Worm (Caenorhabditis elegans) whole organism, L2 larva: ENCODE measurements around the gene mpz-3.
A peak's percentile ranks its signal among the peaks of the same experiment; 100 is the strongest.

ENCODE experiments used
- C34F6.9 ChIP-seq: fragments of 150-350 bp; optimal IDR thresholded peaks from 2 replicates; lab custom pipeline; 2014; ENCODE audit warnings: missing biosample characterization, missing genetic modification characterization
- F13H6.1 ChIP-seq: sonication (generic microtip); optimal IDR thresholded peaks from 2 replicates; lab custom pipeline; 2016; ENCODE audit warnings: missing genetic modification characterization, missing compliant biosample characterization
- R02D3.7 ChIP-seq: fragments of 150-350 bp; optimal IDR thresholded peaks from 2 replicates; lab custom pipeline; 2014; ENCODE audit warnings: missing biosample characterization, missing genetic modification characterization
- Y55F3AM.14 ChIP-seq: fragments of 200-800 bp; sonication (Bioruptor generic); optimal IDR thresholded peaks from 2 replicates; lab custom pipeline; 2018; ENCODE audit warnings: mild to moderate bottlenecking, missing genetic modification characterization, missing compliant biosample characterization
- ZK546.5 ChIP-seq: sonication (generic microtip); optimal IDR thresholded peaks from 2 replicates; lab custom pipeline; 2017; ENCODE audit warnings: missing biosample characterization, missing genetic modification characterization
- alr-1 ChIP-seq: fragments of 150-350 bp; optimal IDR thresholded peaks from 2 replicates; lab custom pipeline; 2014; ENCODE audit warnings: missing biosample characterization, missing genetic modification characterization
- aly-2 ChIP-seq: fragments of 150-350 bp; optimal IDR thresholded peaks from 2 replicates; lab custom pipeline; 2014; ENCODE audit warnings: missing biosample characterization, missing genetic modification characterization
- ama-1 ChIP-seq: fragments of 150-350 bp; optimal IDR thresholded peaks from 2 replicates; lab custom pipeline; 2018; ENCODE audit warnings: inconsistent platforms
- ceh-82 ChIP-seq: fragments of 150-350 bp; optimal IDR thresholded peaks from 2 replicates; lab custom pipeline; 2014; ENCODE audit warnings: missing biosample characterization, missing genetic modification characterization
- crh-2 ChIP-seq: sonication (generic microtip); optimal IDR thresholded peaks from 2 replicates; lab custom pipeline; 2017; ENCODE audit warnings: missing biosample characterization, missing genetic modification characterization
- elt-3 ChIP-seq: sonication (generic microtip); optimal IDR thresholded peaks from 2 replicates; lab custom pipeline; 2017; ENCODE audit warnings: missing biosample characterization, missing genetic modification characterization
- gmeb-1 ChIP-seq: fragments of 150-350 bp; optimal IDR thresholded peaks from 2 replicates; lab custom pipeline; 2014; ENCODE audit warnings: missing biosample characterization, missing genetic modification characterization
- lin-13 ChIP-seq: fragments of 150-350 bp; optimal IDR thresholded peaks from 2 replicates; lab custom pipeline; 2014; ENCODE audit warnings: missing biosample characterization, missing genetic modification reagents, missing genetic modification characterization
- lin-39 ChIP-seq: fragments of 150-350 bp; optimal IDR thresholded peaks from 2 replicates; lab custom pipeline; 2014; ENCODE audit warnings: missing biosample characterization, missing genetic modification reagents, missing genetic modification characterization
- lsy-2 ChIP-seq, 2 experiments: fragments of 150-350 bp in 1 of 2; sonication (generic microtip) in 1 of 2; optimal IDR thresholded peaks; 2 replicates each; lab custom pipeline; 2014 to 2017; ENCODE audit warnings: missing biosample characterization in 2 of 2, missing genetic modification characterization in 2 of 2
- mdl-1 ChIP-seq, 2 experiments: fragments of 150-350 bp in 1 of 2; sonication (generic microtip) in 1 of 2; optimal IDR thresholded peaks; 2 replicates each; lab custom pipeline; 2017; ENCODE audit warnings: missing biosample characterization in 2 of 2, missing genetic modification characterization in 2 of 2
- nhr-11 ChIP-seq: fragments of 150-350 bp; optimal IDR thresholded peaks from 2 replicates; lab custom pipeline; 2014; ENCODE audit warnings: missing biosample characterization, missing genetic modification characterization
- nhr-12 ChIP-seq: fragments of 150-350 bp; optimal IDR thresholded peaks from 2 replicates; lab custom pipeline; 2014; ENCODE audit warnings: missing biosample characterization, missing genetic modification characterization
- nhr-129 ChIP-seq: fragments of 150-350 bp; optimal IDR thresholded peaks from 2 replicates; lab custom pipeline; 2014; ENCODE audit warnings: missing biosample characterization, missing genetic modification characterization
- nhr-23 ChIP-seq: fragments of 150-350 bp; optimal IDR thresholded peaks from 2 replicates; lab custom pipeline; 2014; ENCODE audit warnings: missing biosample characterization, missing genetic modification reagents, missing genetic modification characterization
- nhr-237 ChIP-seq: fragments of 150-350 bp; optimal IDR thresholded peaks from 2 replicates; lab custom pipeline; 2014; ENCODE audit warnings: missing biosample characterization, missing genetic modification characterization
- nhr-6 ChIP-seq: fragments of 150-350 bp; optimal IDR thresholded peaks from 2 replicates; lab custom pipeline; 2014; ENCODE audit warnings: missing biosample characterization, missing genetic modification characterization
- peb-1 ChIP-seq: fragments of 150-350 bp; optimal IDR thresholded peaks from 2 replicates; lab custom pipeline; 2014; ENCODE audit warnings: missing biosample characterization, missing genetic modification characterization
- sma-3 ChIP-seq: sonication (generic microtip); optimal IDR thresholded peaks from 2 replicates; lab custom pipeline; 2016; ENCODE audit warnings: missing genetic modification reagents, missing genetic modification characterization, missing compliant biosample characterization
- sma-9 ChIP-seq, 2 experiments: fragments of 150-350 bp in 1 of 2; sonication (generic microtip) in 1 of 2; optimal IDR thresholded peaks; 2 replicates each; lab custom pipeline; 2014 to 2016; ENCODE audit warnings: missing genetic modification characterization in 2 of 2, mild to moderate bottlenecking in 1 of 2, missing biosample characterization in 1 of 2, missing compliant biosample characterization in 1 of 2, missing genetic modification reagents in 1 of 2, moderate library complexity in 1 of 2
- snpc-4 ChIP-seq: fragments of 150-350 bp; optimal IDR thresholded peaks from 2 replicates; lab custom pipeline; 2014; ENCODE audit warnings: missing biosample characterization, missing genetic modification characterization
- unc-39 ChIP-seq: fragments of 150-350 bp; optimal IDR thresholded peaks from 2 replicates; lab custom pipeline; 2014; ENCODE audit warnings: missing biosample characterization, missing genetic modification characterization
- unc-55 ChIP-seq: fragments of 150-350 bp; sonication (generic microtip); optimal IDR thresholded peaks from 3 replicates; lab custom pipeline; 2014; ENCODE audit warnings: missing biosample characterization, missing genetic modification reagents, missing genetic modification characterization
- unc-62 ChIP-seq: fragments of 150-350 bp; optimal IDR thresholded peaks from 2 replicates; lab custom pipeline; 2014; ENCODE audit warnings: missing biosample characterization, missing genetic modification reagents, missing genetic modification characterization
- zag-1 ChIP-seq: fragments of 150-350 bp; optimal IDR thresholded peaks from 2 replicates; lab custom pipeline; 2014; ENCODE audit warnings: missing biosample characterization, missing genetic modification characterization
- ztf-4 ChIP-seq: fragments of 150-350 bp; optimal IDR thresholded peaks from 2 replicates; lab custom pipeline; 2014; ENCODE audit warnings: missing biosample characterization, missing genetic modification characterization

The mpz-3 gene

DNA sequence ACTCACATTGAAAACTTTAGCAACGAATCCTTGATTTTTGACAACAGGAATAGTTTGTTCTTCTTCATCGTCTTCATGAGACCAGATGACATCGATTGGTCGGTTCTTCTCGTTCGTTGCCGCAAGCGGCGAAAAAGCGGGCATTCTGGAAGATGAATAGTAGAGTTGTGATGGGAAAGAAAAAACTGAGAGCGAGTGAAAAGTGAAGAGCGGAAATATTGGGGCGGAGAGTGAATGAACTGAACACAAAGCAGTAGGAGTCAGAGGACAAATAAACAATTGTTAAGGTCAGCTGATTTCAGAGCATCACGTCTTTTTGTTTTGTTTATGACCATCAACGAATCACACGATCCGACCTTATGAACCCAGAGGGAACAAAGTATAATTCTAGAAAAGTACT, 3.9 kb downstream of the mpz-3 start, which contains the start of gene F18C5.10:
Gene F18C5.10 (minus strand): TSS at position 145 of the 400 bp plus-strand sequence.
- TF ChIP-seq lsy-2 (tag; optimal IDR thresholded peaks at IDR 0.05; lab: Kevin White, UChicago) (peak in 1 of 2 experiments; percentile 9), nhr-129 (peak; percentile 74), nhr-237 (tag; lab: Kevin White, UChicago) (no peak), nhr-23 (tag; lab: Kevin White, UChicago) (no peak), nhr-12 (tag; lab: Kevin White, UChicago) (no peak), ama-1 (peak; percentile 60), unc-62 (GFP tag; lab: Kevin White, UChicago) (no peak)
- TF ChIP-seq, all 48 proteins: peak for 3

DNA sequence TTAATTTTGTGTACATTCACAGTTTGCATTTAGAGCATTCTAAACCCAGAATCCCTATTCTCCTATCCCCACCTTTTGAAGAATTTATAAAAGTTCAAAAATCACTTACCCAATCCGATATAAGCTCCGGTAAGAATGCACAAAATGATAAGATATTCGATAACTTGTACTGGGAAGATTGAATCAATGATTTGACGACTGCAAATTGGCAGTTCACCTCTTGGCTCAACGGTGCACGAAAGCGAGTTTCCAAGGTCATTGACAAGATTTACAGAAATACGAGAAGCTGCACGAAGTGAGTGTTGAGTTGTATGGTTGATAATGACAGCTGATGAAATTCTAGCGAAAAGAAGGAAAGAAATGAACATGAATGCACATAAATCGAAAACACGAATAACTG, 4.9 kb downstream of the mpz-3 start:
- TF ChIP-seq zag-1 (tag; lab: Kevin White, UChicago) (no peak), nhr-129 (peak; percentile 27), snpc-4 (tag; lab: Kevin White, UChicago) (no peak), sma-9 (GFP tag; optimal IDR thresholded peaks at IDR 0.05; lab: Kevin White, UChicago) (no peak), sma-9 (tag; optimal IDR thresholded peaks at IDR 0.05; lab: Kevin White, UChicago) (no peak), ama-1 (peak; percentile 51)

DNA sequence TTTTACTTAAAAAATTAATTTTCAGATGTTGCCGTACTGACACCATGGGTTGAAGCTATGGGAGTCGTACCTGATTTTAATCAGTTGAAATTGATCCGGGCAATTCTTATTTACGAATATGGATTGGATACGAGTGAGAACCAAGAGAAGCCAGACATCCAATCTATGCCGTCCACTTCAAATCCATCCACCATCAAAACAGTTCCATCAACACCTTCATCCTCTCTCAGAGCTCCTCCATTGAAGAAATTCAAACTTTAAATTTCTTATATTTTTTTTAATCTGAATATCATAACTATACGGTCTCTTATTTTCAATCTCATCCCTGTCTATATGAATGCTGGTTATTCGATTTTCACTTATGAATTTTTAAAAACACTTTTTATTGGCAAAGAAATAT, 6.3 kb downstream of the mpz-3 start:
- TF ChIP-seq gmeb-1 (tag; lab: Kevin White, UChicago) (no peak), alr-1 (tag; lab: Kevin White, UChicago) (no peak), unc-39 (tag; lab: Kevin White, UChicago) (no peak), nhr-11 (tag; lab: Kevin White, UChicago) (no peak), ZK546.5 (tag; lab: Kevin White, UChicago) (no peak), unc-55 (GFP tag; lab: Kevin White, UChicago) (no peak), lin-13 (no peak), elt-3 (tag; lab: Kevin White, UChicago) (no peak), peb-1 (tag; lab: Kevin White, UChicago) (no peak), Y55F3AM.14 (no peak), C34F6.9 (tag; lab: Kevin White, UChicago) (no peak)

DNA sequence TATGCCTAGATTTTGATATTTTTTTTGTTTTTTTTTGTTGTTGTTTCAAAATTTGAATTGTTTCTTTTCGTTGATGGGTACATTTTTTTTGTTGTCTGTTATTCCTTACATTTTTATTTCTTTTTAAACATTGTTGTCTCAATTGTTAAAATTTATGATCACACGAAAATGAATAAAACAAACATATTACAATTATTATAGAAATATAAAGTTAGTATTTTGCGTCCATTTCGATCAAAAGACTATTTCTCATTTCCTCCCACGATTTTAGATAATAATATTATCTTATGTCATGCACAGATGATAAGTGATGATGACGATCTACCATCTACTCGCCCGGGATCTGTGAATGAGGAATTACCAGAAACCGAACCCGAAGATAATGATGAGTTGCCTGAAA, 10.5 kb downstream of the mpz-3 start, which contains the start of gene wrn-1:
Gene wrn-1 (plus strand): TSS at position 301 of the 400 bp plus-strand sequence.
- no peak for TF ChIP-seq nhr-6 (tag; lab: Kevin White, UChicago)
- TF ChIP-seq nhr-129 = no peak
- TF ChIP-seq peb-1 (tag; lab: Kevin White, UChicago) = no peak
- no peak for TF ChIP-seq unc-39 (tag; lab: Kevin White, UChicago)
- TF ChIP-seq lsy-2 (tag; optimal IDR thresholded peaks at IDR 0.05; lab: Kevin White, UChicago) = no peak
- no peak for TF ChIP-seq crh-2 (tag; lab: Kevin White, UChicago)
- no peak for TF ChIP-seq nhr-23 (tag; lab: Kevin White, UChicago)
- no peak for TF ChIP-seq sma-3 (GFP tag; lab: Kevin White, UChicago)
- TF ChIP-seq F13H6.1 = no peak

DNA sequence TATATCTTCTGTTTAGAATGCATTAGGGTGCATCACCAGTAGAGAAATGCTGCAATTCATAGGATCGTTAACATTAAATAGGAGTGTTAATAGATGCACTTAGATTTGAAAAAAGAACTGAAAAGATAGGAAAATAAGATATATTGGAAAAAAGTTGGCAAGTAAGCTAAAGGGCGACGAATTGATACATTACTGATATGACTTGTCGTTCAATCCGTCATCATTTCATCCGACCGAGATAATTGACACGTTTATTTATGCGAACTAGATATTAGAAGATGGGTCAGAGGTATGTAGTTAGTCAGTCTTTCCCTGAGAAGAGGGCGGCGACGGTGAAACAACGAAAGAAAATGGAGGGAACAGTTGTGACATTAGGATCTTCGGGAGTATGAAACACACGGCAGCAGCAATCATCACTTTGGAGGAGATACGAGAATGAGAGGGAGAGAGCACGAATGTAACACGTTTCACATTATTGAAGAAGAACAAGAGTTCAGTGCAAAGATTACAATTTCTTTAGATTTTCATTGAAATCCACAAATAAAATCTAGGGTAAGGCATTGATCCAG, 20.3 kb downstream of the mpz-3 start, which contains the start of gene lron-15:
Gene lron-15 (minus strand): TSS at position 51 of the 569 bp plus-strand sequence.
- no peak for TF ChIP-seq nhr-23 (tag; lab: Kevin White, UChicago)
- TF ChIP-seq ceh-82 (tag; lab: Kevin White, UChicago) = no peak
- TF ChIP-seq ama-1 = no peak
- no peak for TF ChIP-seq lin-39 (tag; lab: Kevin White, UChicago)
- no peak for TF ChIP-seq alr-1 (tag; lab: Kevin White, UChicago)
- no peak for TF ChIP-seq mdl-1 (tag; optimal IDR thresholded peaks at IDR 0.05; lab: Kevin White, UChicago)
- no peak for TF ChIP-seq unc-55 (GFP tag; lab: Kevin White, UChicago)
- TF ChIP-seq nhr-11 (tag; lab: Kevin White, UChicago) = no peak
- no peak for TF ChIP-seq R02D3.7 (tag; lab: Kevin White, UChicago)
- TF ChIP-seq gmeb-1 (tag; lab: Kevin White, UChicago) = no peak
- TF ChIP-seq aly-2 (tag; lab: Kevin White, UChicago) = no peak
- no peak for TF ChIP-seq ztf-4
- TF ChIP-seq sma-3 (GFP tag; lab: Kevin White, UChicago) = no peak
- TF ChIP-seq unc-39 (tag; lab: Kevin White, UChicago) = no peak
- no peak for TF ChIP-seq snpc-4 (tag; lab: Kevin White, UChicago)
- TF ChIP-seq, all 48 proteins: peak for 0
